Worm (Caenorhabditis elegans): Measurements from ENCODE around the gene F25B3.5.

The F25B3.5 gene

DNA sequence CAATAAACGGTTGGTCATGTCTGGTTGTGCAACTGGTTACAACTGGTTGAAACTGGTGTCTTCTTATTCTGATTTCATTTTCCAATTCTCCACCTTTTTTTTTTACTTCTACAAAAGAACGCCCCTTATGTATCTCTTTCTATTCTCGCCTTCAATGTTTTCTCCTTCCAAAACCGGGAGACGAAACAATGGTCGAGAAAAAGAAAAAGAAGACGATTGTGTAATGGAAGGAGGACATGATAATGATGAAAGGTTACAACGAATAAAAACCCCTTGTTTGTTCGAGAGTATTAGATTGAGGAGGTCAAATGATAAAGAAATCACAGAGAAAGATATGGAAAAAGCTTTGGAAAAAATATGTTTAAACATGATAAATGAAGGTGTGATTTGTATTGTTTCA lies 51.3 kb downstream of the F25B3.5 start, which contains the start of gene C50F4.8 (continued):
- TF ChIP-seq F22D6.2 (tag; optimal IDR thresholded peaks at IDR 0.05) = no peak
